Fruit fly (Drosophila melanogaster) whole organism, wandering third instar larva: ENCODE results near the gene Stip1.

Experiments used
- Abd-B ChIP-seq: fragments of >200 bp; optimal IDR thresholded peaks from 2 replicates; lab custom pipeline; 2017; ENCODE audit warnings: missing biosample characterization, missing genetic modification characterization
- CG32264 ChIP-seq: fragments of 200-800 bp; sonication (Bioruptor generic); optimal IDR thresholded peaks from 2 replicates; lab custom pipeline; 2016; ENCODE audit warnings: missing biosample characterization, missing genetic modification characterization
- CG9705 ChIP-seq: fragments of 200-800 bp; sonication (Bioruptor generic); optimal IDR thresholded peaks from 2 replicates; lab custom pipeline; 2018; ENCODE audit warnings: missing biosample characterization, mild to moderate bottlenecking, missing genetic modification characterization
- CrebA ChIP-seq: fragments of 200-800 bp; sonication (Bioruptor generic); optimal IDR thresholded peaks from 2 replicates; lab custom pipeline; 2016; ENCODE audit warnings: missing biosample characterization, mild to moderate bottlenecking, missing genetic modification characterization, borderline replicate concordance
- Dfd ChIP-seq: fragments of >200 bp; optimal IDR thresholded peaks from 2 replicates; lab custom pipeline; 2017; ENCODE audit warnings: missing biosample characterization, missing genetic modification characterization
- Dif ChIP-seq: fragments of 200-275, 200-300 bp; sonication (Bioruptor generic); optimal IDR thresholded peaks from 2 replicates; lab custom pipeline; 2018; ENCODE audit warnings: missing biosample characterization, missing genetic modification characterization; ENCODE audit not compliant: partially characterized antibody
- GATAd ChIP-seq: sonication (Bioruptor generic); optimal IDR thresholded peaks from 2 replicates; lab custom pipeline; 2016; ENCODE audit warnings: missing biosample characterization, missing genetic modification characterization
- HLH106 ChIP-seq: fragments of 200-800 bp; optimal IDR thresholded peaks from 3 replicates; lab custom pipeline; 2019; ENCODE audit warnings: missing biosample characterization, mild to moderate bottlenecking, missing genetic modification characterization, moderate library complexity
- Hnf4 ChIP-seq: fragments of 200-800 bp; sonication (Bioruptor generic); optimal IDR thresholded peaks from 2 replicates; lab custom pipeline; 2016; ENCODE audit warnings: missing biosample characterization, mild to moderate bottlenecking, missing genetic modification characterization
- Hr78 ChIP-seq: fragments of >200 bp; optimal IDR thresholded peaks from 2 replicates; lab custom pipeline; 2017; ENCODE audit warnings: missing biosample characterization, missing genetic modification characterization
- Hr83 ChIP-seq: fragments of 200-300 bp; sonication (Bioruptor generic); optimal IDR thresholded peaks from 2 replicates; lab custom pipeline; 2016; ENCODE audit warnings: missing biosample characterization, mild to moderate bottlenecking, missing genetic modification characterization, moderate library complexity; ENCODE audit not compliant: poor library complexity, severe bottlenecking
- Jra ChIP-seq: sonication (Bioruptor generic); optimal IDR thresholded peaks from 2 replicates; lab custom pipeline; 2016; ENCODE audit warnings: missing biosample characterization, missing genetic modification characterization
- Mio ChIP-seq: sonication (Bioruptor generic); optimal IDR thresholded peaks from 2 replicates; lab custom pipeline; 2016; ENCODE audit warnings: missing biosample characterization, missing genetic modification characterization
- Myc ChIP-seq: fragments of >200 bp; optimal IDR thresholded peaks from 2 replicates; lab custom pipeline; 2017
- N ChIP-seq: fragments of >200 bp; optimal IDR thresholded peaks from 2 replicates; lab custom pipeline; 2018; ENCODE audit warnings: missing biosample characterization, missing external identifiers, missing genetic modification characterization
- OdsH ChIP-seq: fragments of 200-800 bp; sonication (Bioruptor generic); optimal IDR thresholded peaks from 2 replicates; lab custom pipeline; 2016; ENCODE audit warnings: missing biosample characterization, mild to moderate bottlenecking, missing genetic modification characterization
- Rel ChIP-seq, 2 experiments: fragments of 200-800 bp; sonication (Bioruptor generic) in 1 of 2; optimal IDR thresholded peaks; 2 replicates in 1 of 2; 3 replicates in 1 of 2; lab custom pipeline; 2016 to 2019; ENCODE audit warnings: mild to moderate bottlenecking in 2 of 2, missing biosample characterization in 2 of 2, missing genetic modification characterization in 2 of 2, moderate library complexity in 1 of 2
- Sp1 ChIP-seq: fragments of 200-800 bp; sonication (Bioruptor generic); optimal IDR thresholded peaks from 3 replicates; lab custom pipeline; 2019; ENCODE audit warnings: missing biosample characterization, mild to moderate bottlenecking, missing genetic modification characterization, moderate library complexity
- Vsx2 ChIP-seq: fragments of 200-300, 225-300 bp; sonication (Bioruptor generic); optimal IDR thresholded peaks from 2 replicates; lab custom pipeline; 2018; ENCODE audit warnings: missing biosample characterization, missing genetic modification characterization; ENCODE audit not compliant: partially characterized antibody
- br ChIP-seq: fragments of 200-800 bp; sonication (Bioruptor generic); optimal IDR thresholded peaks from 2 replicates; lab custom pipeline; 2016; ENCODE audit warnings: missing biosample characterization, missing genetic modification characterization
- brk ChIP-seq: fragments of 200-800 bp; sonication (Bioruptor generic); optimal IDR thresholded peaks from 2 replicates; lab custom pipeline; 2016; ENCODE audit warnings: missing biosample characterization, mild to moderate bottlenecking, missing genetic modification characterization
- dl ChIP-seq, 2 experiments: fragments of 175-275, 200-275 bp in 1 of 2; fragments of 200-275 bp in 1 of 2; sonication (Bioruptor generic); optimal IDR thresholded peaks; lab custom pipeline; 2018; ENCODE audit warnings: mild to moderate bottlenecking in 2 of 2, missing biosample characterization in 2 of 2, missing genetic modification characterization in 2 of 2, moderate library complexity in 2 of 2; ENCODE audit not compliant: partially characterized antibody in 2 of 2, insufficient read depth in 1 of 2
- dmrt93B ChIP-seq: fragments of 200-800 bp; sonication (Bioruptor generic); optimal IDR thresholded peaks from 2 replicates; lab custom pipeline; 2018; ENCODE audit warnings: missing biosample characterization, mild to moderate bottlenecking, missing genetic modification characterization
- dsf ChIP-seq: sonication (Bioruptor generic); optimal IDR thresholded peaks from 2 replicates; lab custom pipeline; 2016; ENCODE audit warnings: missing biosample characterization, missing genetic modification characterization, borderline replicate concordance
- ey ChIP-seq: fragments of 200-800 bp; sonication (Bioruptor generic); optimal IDR thresholded peaks from 2 replicates; lab custom pipeline; 2016; ENCODE audit warnings: missing biosample characterization, missing genetic modification characterization
- foxo ChIP-seq, 2 experiments: fragments of 200-800 bp; sonication (Bioruptor generic); optimal IDR thresholded peaks; 2 replicates in 1 of 2; 3 replicates in 1 of 2; lab custom pipeline; 2016 to 2017; ENCODE audit warnings: missing biosample characterization in 2 of 2, missing genetic modification characterization in 2 of 2
- fru ChIP-seq: fragments of 200-800 bp; sonication (Bioruptor generic); optimal IDR thresholded peaks from 3 replicates; lab custom pipeline; 2016; ENCODE audit warnings: missing biosample characterization, mild to moderate bottlenecking, missing genetic modification characterization
- h ChIP-seq: fragments of 200-800 bp; sonication (Bioruptor generic); optimal IDR thresholded peaks from 3 replicates; lab custom pipeline; 2016; ENCODE audit warnings: missing biosample characterization, mild to moderate bottlenecking, missing genetic modification characterization
- jim ChIP-seq: fragments of 175-275, 200-325 bp; sonication (Bioruptor generic); optimal IDR thresholded peaks from 2 replicates; lab custom pipeline; 2016; ENCODE audit warnings: missing biosample characterization, mild to moderate bottlenecking, missing genetic modification characterization
- lola ChIP-seq: fragments of >200 bp; optimal IDR thresholded peaks from 2 replicates; lab custom pipeline; 2017; ENCODE audit warnings: missing biosample characterization, missing genetic modification characterization
- pan ChIP-seq: fragments of >200 bp; optimal IDR thresholded peaks from 2 replicates; lab custom pipeline; 2017
- psq ChIP-seq: fragments of 200-800 bp; sonication (Bioruptor generic); optimal IDR thresholded peaks from 3 replicates; lab custom pipeline; 2017; ENCODE audit warnings: missing biosample characterization, mild to moderate bottlenecking, missing genetic modification characterization, moderate library complexity
- rgr ChIP-seq: fragments of 200-800 bp; sonication (Bioruptor generic); optimal IDR thresholded peaks from 3 replicates; lab custom pipeline; 2016; ENCODE audit warnings: missing biosample characterization, mild to moderate bottlenecking, missing genetic modification characterization
- sage ChIP-seq: fragments of 200-800 bp; sonication (Bioruptor generic); optimal IDR thresholded peaks from 2 replicates; lab custom pipeline; 2016; ENCODE audit warnings: missing biosample characterization, mild to moderate bottlenecking, missing genetic modification characterization
- sv ChIP-seq: fragments of 200-800 bp; sonication (Bioruptor generic); optimal IDR thresholded peaks from 3 replicates; lab custom pipeline; 2016; ENCODE audit warnings: missing biosample characterization, missing genetic modification characterization
- tai ChIP-seq: sonication (Bioruptor generic); optimal IDR thresholded peaks from 2 replicates; lab custom pipeline; 2016; ENCODE audit warnings: missing biosample characterization, missing genetic modification characterization
- usp ChIP-seq: fragments of >200 bp; optimal IDR thresholded peaks from 2 replicates; lab custom pipeline; 2017; ENCODE audit warnings: missing biosample characterization, missing genetic modification characterization
- woc ChIP-seq: sonication (Bioruptor generic); optimal IDR thresholded peaks from 2 replicates; lab custom pipeline; 2016; ENCODE audit warnings: missing biosample characterization, mild to moderate bottlenecking, missing genetic modification characterization

Stip1 gene

dm6 chr2L:278134-278533, 16.8 kb upstream of the Stip1 start, which contains the start of gene CG17078:
Gene CG17078, minus strand, starts transcription at chr2L:278234.
- TF ChIP-seq HLH106 (no peak), dmrt93B (GFP tag; lab: Kevin White, UChicago) (no peak), dsf (GFP tag; lab: Kevin White, UChicago) (no peak), Rel (GFP tag; optimal IDR thresholded peaks at IDR 0.05; lab: Kevin White, UChicago) (no peak), Rel (tag; optimal IDR thresholded peaks at IDR 0.05; lab: Kevin White, UChicago) (no peak), pan (lab: Kevin White, UChicago) (no peak)

dm6 chr2L:283071-283482, 11.8 kb upstream of the Stip1 start, which contains the start of gene CG11601:
Gene CG11601, minus strand, starts transcription at chr2L:283269.
- TF ChIP-seq dmrt93B (GFP tag; lab: Kevin White, UChicago) (no peak), OdsH (GFP tag; lab: Kevin White, UChicago) (peak; percentile 8), CrebA (GFP tag; lab: Kevin White, UChicago) (no peak), GATAd (no peak), Jra (GFP tag; lab: Kevin White, UChicago) (no peak), jim (GFP tag; lab: Kevin White, UChicago) (no peak), Rel (GFP tag; optimal IDR thresholded peaks at IDR 0.05; lab: Kevin White, UChicago) (no peak), Rel (tag; optimal IDR thresholded peaks at IDR 0.05; lab: Kevin White, UChicago) (peak; percentile 17), ey (GFP tag; lab: Kevin White, UChicago) (peak; percentile 14), brk (no peak), CG32264 (GFP tag; lab: Kevin White, UChicago) (no peak), sage (GFP tag; lab: Kevin White, UChicago) (no peak), dl (GFP tag; optimal IDR thresholded peaks at IDR 0.05; lab: Kevin White, UChicago; ENCODE audit: insufficient read depth in 1 of 2, partially characterized antibody in 2 of 2) (peak; percentile 65 to 92), Mio (GFP tag; lab: Kevin White, UChicago) (no peak), usp (no peak), HLH106 (peak; percentile 36), Dif (GFP tag; lab: Kevin White, UChicago) (peak; percentile 97), Dfd (GFP tag; lab: Kevin White, UChicago) (no peak), Hr78 (GFP tag; lab: Kevin White, UChicago) (no peak), fru (no peak), Hr83 (peak; percentile 37), Myc (lab: Kevin White, UChicago) (peak; percentile 86), Abd-B (GFP tag; lab: Kevin White, UChicago) (no peak), Hnf4 (GFP tag; lab: Kevin White, UChicago) (peak; percentile 60), h (no peak), Vsx2 (GFP tag; lab: Kevin White, UChicago) (peak; percentile 99), rgr (GFP tag; lab: Kevin White, UChicago) (no peak), N (GFP tag; lab: Kevin White, UChicago) (no peak), dsf (GFP tag; lab: Kevin White, UChicago) (no peak), CG9705 (GFP tag; lab: Kevin White, UChicago) (no peak), psq (GFP tag; lab: Kevin White, UChicago) (peak; percentile 78), br (GFP tag; lab: Kevin White, UChicago) (no peak), woc (GFP tag; lab: Kevin White, UChicago) (no peak), foxo (GFP tag; optimal IDR thresholded peaks at IDR 0.05; lab: Kevin White, UChicago) (peak in 1 of 2 experiments; percentile 15), tai (GFP tag; lab: Kevin White, UChicago) (no peak), lola (no peak), Sp1 (GFP tag; lab: Kevin White, UChicago) (peak; percentile 45), sv (peak; percentile 25), pan (lab: Kevin White, UChicago) (no peak)

- TF ChIP-seq foxo (GFP tag; optimal IDR thresholded peaks at IDR 0.05; lab: Kevin White, UChicago), result peak in 1 of 2 experiments; percentile 55
- peak; percentile 71 for TF ChIP-seq h
- peak; percentile 40 for TF ChIP-seq OdsH (GFP tag; lab: Kevin White, UChicago)
- no peak for TF ChIP-seq GATAd
- no peak for TF ChIP-seq tai (GFP tag; lab: Kevin White, UChicago)
- TF ChIP-seq HLH106, result peak; percentile 54
- TF ChIP-seq ey (GFP tag; lab: Kevin White, UChicago), result peak; percentile 62
- no peak for TF ChIP-seq Myc (lab: Kevin White, UChicago)
- peak; percentile 85 for TF ChIP-seq Dif (GFP tag; lab: Kevin White, UChicago)
- no peak for TF ChIP-seq CG32264 (GFP tag; lab: Kevin White, UChicago)
- TF ChIP-seq fru, result peak; percentile 50
- TF ChIP-seq rgr (GFP tag; lab: Kevin White, UChicago), result peak; percentile 64
- TF ChIP-seq br (GFP tag; lab: Kevin White, UChicago), result peak; percentile 55
- TF ChIP-seq Rel (GFP tag; optimal IDR thresholded peaks at IDR 0.05; lab: Kevin White, UChicago), result no peak
- TF ChIP-seq Rel (tag; optimal IDR thresholded peaks at IDR 0.05; lab: Kevin White, UChicago), result peak; percentile 98
- TF ChIP-seq dmrt93B (GFP tag; lab: Kevin White, UChicago), result no peak
- TF ChIP-seq Hr83, result peak; percentile 72
- peak; percentile 66 for TF ChIP-seq woc (GFP tag; lab: Kevin White, UChicago)
- no peak for TF ChIP-seq sage (GFP tag; lab: Kevin White, UChicago)
- TF ChIP-seq Dfd (GFP tag; lab: Kevin White, UChicago), result no peak
- no peak for TF ChIP-seq Mio (GFP tag; lab: Kevin White, UChicago)
- no peak for TF ChIP-seq N (GFP tag; lab: Kevin White, UChicago)
- peak; percentile 45 for TF ChIP-seq Sp1 (GFP tag; lab: Kevin White, UChicago)
- peak; percentile 6 for TF ChIP-seq CG9705 (GFP tag; lab: Kevin White, UChicago)
- no peak for TF ChIP-seq Vsx2 (GFP tag; lab: Kevin White, UChicago)
- no peak for TF ChIP-seq Jra (GFP tag; lab: Kevin White, UChicago)
- TF ChIP-seq Hnf4 (GFP tag; lab: Kevin White, UChicago), result peak; percentile 37
- TF ChIP-seq lola, result no peak
Observed at dm6 chr2L:285596-286023, 9.3 kb upstream of the Stip1 start.
